Fruit fly (Drosophila melanogaster) whole organism, adult: ENCODE measurements around the gene Pex5.

Experiments used
- CG11617 ChIP-seq: fragments of 200-800 bp; sonication (Bioruptor generic); optimal IDR thresholded peaks from 2 replicates; lab custom pipeline; 2017; ENCODE audit warnings: mild to moderate bottlenecking, missing biosample characterization, missing genetic modification reagents, missing genetic modification characterization
- CG12768 ChIP-seq: fragments of 200-800 bp; sonication (Bioruptor generic); optimal IDR thresholded peaks from 2 replicates; lab custom pipeline; 2017; ENCODE audit warnings: missing biosample characterization, missing genetic modification characterization, mild to moderate bottlenecking, moderate library complexity, missing genetic modification reagents
- CG14711 ChIP-seq: fragments of 200-800 bp; sonication (Bioruptor generic); optimal IDR thresholded peaks from 2 replicates; lab custom pipeline; 2018; ENCODE audit warnings: missing biosample characterization, mild to moderate bottlenecking, missing genetic modification characterization, moderate library complexity
- CG1620 ChIP-seq: fragments of 200-800 bp; sonication (Bioruptor generic); optimal IDR thresholded peaks from 2 replicates; lab custom pipeline; 2016; ENCODE audit warnings: missing biosample characterization, missing genetic modification characterization
- CG33017 ChIP-seq: fragments of 200-800 bp; sonication (Bioruptor generic); optimal IDR thresholded peaks from 2 replicates; lab custom pipeline; 2018; ENCODE audit warnings: missing biosample characterization, mild to moderate bottlenecking, missing genetic modification characterization, moderate library complexity
- CG5204 ChIP-seq: fragments of 200-800 bp; sonication (Bioruptor generic); optimal IDR thresholded peaks from 2 replicates; lab custom pipeline; 2016; ENCODE audit warnings: missing biosample characterization, missing genetic modification characterization
- CG7045 ChIP-seq: fragments of 200-800 bp; sonication (Bioruptor generic); optimal IDR thresholded peaks from 2 replicates; lab custom pipeline; 2017; ENCODE audit warnings: missing biosample characterization, mild to moderate bottlenecking, missing genetic modification characterization
- CG7101 ChIP-seq: fragments of 200-800 bp; sonication (Bioruptor generic); optimal IDR thresholded peaks from 2 replicates; lab custom pipeline; 2018; ENCODE audit warnings: missing biosample characterization, mild to moderate bottlenecking, missing genetic modification characterization, moderate library complexity
- Clk ChIP-seq: fragments of 200-800 bp; sonication (Bioruptor generic); optimal IDR thresholded peaks from 2 replicates; lab custom pipeline; 2017; ENCODE audit warnings: missing biosample characterization, missing genetic modification characterization
- Crg-1 ChIP-seq: fragments of 200-800 bp; sonication (Bioruptor generic); optimal IDR thresholded peaks from 2 replicates; lab custom pipeline; 2016; ENCODE audit warnings: missing biosample characterization, missing genetic modification characterization
- Hr96 ChIP-seq: fragments of 200-800 bp; sonication (Bioruptor generic); optimal IDR thresholded peaks from 2 replicates; lab custom pipeline; 2016; ENCODE audit warnings: missing biosample characterization, missing genetic modification characterization
- Mnt ChIP-seq: fragments of 200-800 bp; sonication (Bioruptor generic); optimal IDR thresholded peaks from 2 replicates; lab custom pipeline; 2016; ENCODE audit warnings: missing biosample characterization, mild to moderate bottlenecking, missing genetic modification characterization
- bab1 ChIP-seq: fragments of 200-800 bp; sonication (Bioruptor generic); optimal IDR thresholded peaks from 3 replicates; lab custom pipeline; 2019; ENCODE audit warnings: missing biosample characterization, mild to moderate bottlenecking, missing genetic modification characterization, moderate library complexity
- cic ChIP-seq: fragments of 200-800 bp; sonication (Bioruptor generic); optimal IDR thresholded peaks from 2 replicates; lab custom pipeline; 2017; ENCODE audit warnings: missing biosample characterization, mild to moderate bottlenecking, missing genetic modification characterization, moderate library complexity
- cnc ChIP-seq, 2 experiments: fragments of >200 bp; optimal IDR thresholded peaks; 2 replicates each; lab custom pipeline; 2017
- kay ChIP-seq: fragments of 200-800 bp; sonication (Bioruptor generic); peaks from one replicate; lab custom pipeline; 2016; ENCODE audit warnings: missing biosample characterization, missing genetic modification characterization, borderline replicate concordance
- ovo ChIP-seq: fragments of 200-800 bp; sonication (Bioruptor generic); optimal IDR thresholded peaks from 2 replicates; lab custom pipeline; 2016; ENCODE audit warnings: missing biosample characterization, missing genetic modification characterization
- pad ChIP-seq: fragments of 200-800 bp; sonication (Bioruptor generic); optimal IDR thresholded peaks from 3 replicates; lab custom pipeline; 2017; ENCODE audit warnings: missing biosample characterization, missing genetic modification characterization, mild to moderate bottlenecking, moderate library complexity, missing genetic modification reagents
- tj ChIP-seq: fragments of 200-800 bp; sonication (Bioruptor generic); optimal IDR thresholded peaks from 3 replicates; lab custom pipeline; 2017; ENCODE audit warnings: missing biosample characterization, mild to moderate bottlenecking, missing genetic modification characterization, moderate library complexity
- toe ChIP-seq: fragments of 200-800 bp; sonication (Bioruptor generic); optimal IDR thresholded peaks from 2 replicates; lab custom pipeline; 2016; ENCODE audit warnings: missing biosample characterization, missing genetic modification characterization

Gene Pex5

DNA sequence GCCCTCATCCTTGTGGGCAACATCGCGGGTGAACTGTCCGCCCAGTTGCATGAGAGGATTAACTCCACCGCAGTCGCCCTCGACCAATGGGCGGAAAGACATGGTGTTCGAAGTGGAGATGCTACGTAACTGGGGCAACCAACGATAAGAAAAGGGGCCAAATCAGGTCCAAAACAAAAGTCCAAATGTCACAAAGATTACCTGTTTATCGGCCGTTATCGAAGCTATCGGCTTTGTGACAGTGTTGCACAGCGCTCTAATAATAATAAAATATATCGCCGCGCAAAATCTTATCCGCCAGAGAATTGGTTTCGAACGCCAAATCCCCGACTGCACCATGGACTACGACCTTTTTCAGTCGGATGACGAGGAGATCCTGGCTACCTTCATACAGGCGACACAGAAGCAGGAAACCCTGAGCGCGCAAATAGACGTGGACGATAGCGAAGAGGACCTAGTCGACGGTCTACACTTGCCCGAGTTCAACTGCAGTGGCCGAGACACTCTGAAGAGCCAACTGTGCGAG is at the start of gene Pex5, which contains the start of gene CG14803:
Pex5 (minus strand) TSS at position 476 of the 526 bp plus-strand sequence.
CG14803 (plus strand) TSS at position 285 of the 526 bp plus-strand sequence.
- TF ChIP-seq CG7101 (tag; lab: Kevin White, UChicago), result peak; percentile 55
- TF ChIP-seq Crg-1 (GFP tag; lab: Kevin White, UChicago), result peak; percentile 24
- no peak for TF ChIP-seq toe (GFP tag; lab: Kevin White, UChicago)
- no peak for TF ChIP-seq ovo (GFP tag; lab: Kevin White, UChicago)
- TF ChIP-seq bab1 (GFP tag; lab: Kevin White, UChicago), result peak; percentile 63
- TF ChIP-seq CG14711 (tag; lab: Kevin White, UChicago), result no peak
- peak; percentile 63 for TF ChIP-seq CG12768 (GFP tag; lab: Kevin White, UChicago)
- peak; percentile 21 for TF ChIP-seq CG11617
- peak; percentile 56 for TF ChIP-seq CG1620 (GFP tag; lab: Kevin White, UChicago)
- TF ChIP-seq cic (GFP tag; lab: Kevin White, UChicago), result no peak
- TF ChIP-seq kay, result no peak
- no peak for TF ChIP-seq Hr96
- peak; percentile 48 for TF ChIP-seq Mnt (GFP tag; lab: Kevin White, UChicago)
- TF ChIP-seq Clk (GFP tag; lab: Kevin White, UChicago), result no peak
- no peak for TF ChIP-seq CG33017 (tag; lab: Kevin White, UChicago)
- TF ChIP-seq pad (GFP tag; lab: Kevin White, UChicago), result peak; percentile 47

DNA sequence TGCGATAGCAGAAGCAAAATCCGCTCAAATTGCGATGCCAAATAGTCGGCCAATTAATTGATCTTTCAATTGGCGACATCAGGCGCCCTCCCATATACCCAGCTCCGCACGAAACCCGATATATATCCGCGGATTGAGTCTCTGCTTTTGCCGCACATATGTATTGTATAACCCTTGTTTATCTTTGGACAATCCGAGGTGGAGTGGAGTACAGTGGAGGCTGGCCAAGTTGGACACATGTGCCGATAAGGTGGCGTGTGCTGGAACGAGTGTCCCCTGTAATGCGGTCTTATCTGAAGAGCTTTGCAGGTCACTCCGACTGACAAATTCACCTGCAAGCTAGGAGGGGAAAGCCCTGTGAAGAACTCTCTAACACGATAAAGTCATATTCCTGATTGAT is 40.7 kb upstream of the Pex5 start:
- TF ChIP-seq Clk (GFP tag; lab: Kevin White, UChicago) (no peak), CG7045 (no peak), CG33017 (tag; lab: Kevin White, UChicago) (no peak), bab1 (GFP tag; lab: Kevin White, UChicago) (no peak), cic (GFP tag; lab: Kevin White, UChicago) (peak; percentile 20), cnc (optimal IDR thresholded peaks at IDR 0.05; lab: Kevin White, UChicago) (no peak), Crg-1 (GFP tag; lab: Kevin White, UChicago) (no peak), toe (GFP tag; lab: Kevin White, UChicago) (no peak), CG5204 (GFP tag; lab: Kevin White, UChicago) (no peak), pad (GFP tag; lab: Kevin White, UChicago) (peak; percentile 23), Mnt (GFP tag; lab: Kevin White, UChicago) (peak; percentile 28), CG1620 (GFP tag; lab: Kevin White, UChicago) (no peak), CG11617 (no peak), CG7101 (tag; lab: Kevin White, UChicago) (no peak), kay (no peak), tj (GFP tag; lab: Kevin White, UChicago) (no peak), ovo (GFP tag; lab: Kevin White, UChicago) (no peak), CG12768 (GFP tag; lab: Kevin White, UChicago) (no peak), Hr96 (no peak), CG14711 (tag; lab: Kevin White, UChicago) (no peak)

dm6 chrX:1908757-1909156 is 39.9 kb upstream of the Pex5 start, which contains the start of the genes Edem1 and Rbcn-3B:
Gene Edem1, minus strand, starts transcription at chrX:1908827.
Gene Rbcn-3B, plus strand, starts transcription at chrX:1908920.
- no peak for TF ChIP-seq Crg-1 (GFP tag; lab: Kevin White, UChicago)
- no peak for TF ChIP-seq cic (GFP tag; lab: Kevin White, UChicago)
- peak; percentile 70 for TF ChIP-seq Mnt (GFP tag; lab: Kevin White, UChicago)
- TF ChIP-seq CG12768 (GFP tag; lab: Kevin White, UChicago), result peak; percentile 7
- TF ChIP-seq CG14711 (tag; lab: Kevin White, UChicago), result peak; percentile 97
- peak; percentile 48 for TF ChIP-seq bab1 (GFP tag; lab: Kevin White, UChicago)
- no peak for TF ChIP-seq Clk (GFP tag; lab: Kevin White, UChicago)

- TF ChIP-seq ovo (GFP tag; lab: Kevin White, UChicago), result peak; percentile 46
- TF ChIP-seq CG12768 (GFP tag; lab: Kevin White, UChicago), result peak; percentile 75
- peak; percentile 70 for TF ChIP-seq CG14711 (tag; lab: Kevin White, UChicago)
- peak; percentile 79 for TF ChIP-seq bab1 (GFP tag; lab: Kevin White, UChicago)
- TF ChIP-seq CG1620 (GFP tag; lab: Kevin White, UChicago), result peak; percentile 50
- no peak for TF ChIP-seq cnc (optimal IDR thresholded peaks at IDR 0.05; lab: Kevin White, UChicago)
- TF ChIP-seq toe (GFP tag; lab: Kevin White, UChicago), result peak; percentile 51
- no peak for TF ChIP-seq kay
- peak; percentile 46 for TF ChIP-seq pad (GFP tag; lab: Kevin White, UChicago)
- TF ChIP-seq Mnt (GFP tag; lab: Kevin White, UChicago), result peak; percentile 67
- TF ChIP-seq CG11617, result peak; percentile 81
- peak; percentile 17 for TF ChIP-seq CG7045
- TF ChIP-seq Crg-1 (GFP tag; lab: Kevin White, UChicago), result peak; percentile 55
- TF ChIP-seq CG33017 (tag; lab: Kevin White, UChicago), result peak; percentile 42
- peak; percentile 78 for TF ChIP-seq Hr96
- peak; percentile 25 for TF ChIP-seq CG5204 (GFP tag; lab: Kevin White, UChicago)
- no peak for TF ChIP-seq Clk (GFP tag; lab: Kevin White, UChicago)
- no peak for TF ChIP-seq cic (GFP tag; lab: Kevin White, UChicago)
- peak; percentile 57 for TF ChIP-seq tj (GFP tag; lab: Kevin White, UChicago)
- peak; percentile 83 for TF ChIP-seq CG7101 (tag; lab: Kevin White, UChicago)
Observed at dm6 chrX:1907727-1908264, 38.9 kb upstream of the Pex5 start, which contains the start of gene mip130. Gene mip130, plus strand, starts transcription at chrX:1908239.

DNA sequence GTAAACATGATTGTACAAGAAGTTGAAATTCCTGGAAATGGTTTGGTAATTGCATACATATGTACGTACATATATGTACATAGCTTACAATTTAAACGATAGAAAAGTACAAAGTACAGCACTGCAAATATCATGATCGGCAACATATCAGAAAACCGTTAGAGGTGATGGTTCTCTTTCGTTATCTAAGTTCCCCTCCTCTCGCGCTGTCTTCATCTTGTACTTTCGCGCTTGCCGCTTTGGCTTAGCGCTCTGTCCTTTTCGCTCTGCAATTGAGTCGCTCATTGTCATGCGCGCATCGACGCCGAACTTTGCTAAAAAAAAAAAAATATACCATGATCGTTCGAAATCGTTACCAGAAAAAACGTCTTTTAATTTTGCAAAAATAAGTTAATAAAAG is 35.1 kb upstream of the Pex5 start:
- no peak for TF ChIP-seq kay
- TF ChIP-seq CG33017 (tag; lab: Kevin White, UChicago), result no peak
- TF ChIP-seq Clk (GFP tag; lab: Kevin White, UChicago), result no peak
- TF ChIP-seq pad (GFP tag; lab: Kevin White, UChicago), result peak; percentile 97
- peak; percentile 0 for TF ChIP-seq bab1 (GFP tag; lab: Kevin White, UChicago)
- TF ChIP-seq cnc (optimal IDR thresholded peaks at IDR 0.05; lab: Kevin White, UChicago), result no peak
- TF ChIP-seq ovo (GFP tag; lab: Kevin White, UChicago), result peak; percentile 61
